Fruit fly (Drosophila melanogaster): ENCODE results near the gene CG7968.
A peak's percentile ranks its signal among the peaks of the same experiment; 100 is the strongest.

Gene CG7968

dm6 chr2L:13893439-13893838 is 44.2 kb downstream of the CG7968 start:
- TF ChIP-seq CG13296 (GFP tag; optimal IDR thresholded peaks at IDR 0.05) (peak; percentile 11), lola (GFP tag; optimal IDR thresholded peaks at IDR 0.05) (peak in 1 of 3 experiments; percentile 29), nerfin-1 (tag; optimal IDR thresholded peaks at IDR 0.05) (peak; percentile 4), sima (GFP tag; optimal IDR thresholded peaks at IDR 0.05) (no peak), trem (tag; optimal IDR thresholded peaks at IDR 0.05) (peak; percentile 44), D19A (tag; optimal IDR thresholded peaks at IDR 0.05) (peak; percentile 66), CG6689 (GFP tag; IDR thresholded peaks at IDR 0.05) (peak; percentile 37), CG34422 (GFP tag; IDR thresholded peaks at IDR 0.05) (0 out of 3 replicates have a peak, but pooled peaks have one; percentile 37), Awh (GFP tag; IDR thresholded peaks at IDR 0.05) (peak; percentile 40), gcm (GFP tag; optimal IDR thresholded peaks at IDR 0.05) (peak; percentile 60), CG30403 (GFP tag; optimal IDR thresholded peaks at IDR 0.05) (peak; percentile 30), CG1233 (GFP tag; optimal IDR thresholded peaks at IDR 0.05) (peak; percentile 23), lmd (GFP tag; IDR thresholded peaks at IDR 0.05) (peak; percentile 16; the same call in 1 of the 2 replicates), Ptx1 (GFP tag; IDR thresholded peaks at IDR 0.05) (0 out of 2 replicates have a peak, but pooled peaks have one; percentile 35), fd102C (GFP tag; optimal IDR thresholded peaks at IDR 0.05) (no peak), fd96Cb (tag; optimal IDR thresholded peaks at IDR 0.05) (peak; percentile 41), hbn (GFP tag; IDR thresholded peaks at IDR 0.05; ENCODE audit: partially characterized antibody) (no peak), nmo (GFP tag; optimal IDR thresholded peaks at IDR 0.05) (peak; percentile 31), Elba2 (GFP tag; optimal IDR thresholded peaks at IDR 0.05) (peak; percentile 22), lab (GFP tag; optimal IDR thresholded peaks at IDR 0.05) (no peak), CG16815 (GFP tag; optimal IDR thresholded peaks at IDR 0.05) (no peak), CG8388 (GFP tag; optimal IDR thresholded peaks at IDR 0.05) (peak; percentile 28), CG4854 (GFP tag; optimal IDR thresholded peaks at IDR 0.05) (no peak), GATAe (GFP tag; conservative IDR thresholded peaks at IDR 0.05) (no peak), Fer1 (GFP tag; optimal IDR thresholded peaks at IDR 0.05) (peak; percentile 58), CG9437 (GFP tag; optimal IDR thresholded peaks at IDR 0.05) (peak; percentile 9), CG10209 (GFP tag; optimal IDR thresholded peaks at IDR 0.05) (no peak), CG13424 (tag; optimal IDR thresholded peaks at IDR 0.05) (peak; percentile 31), CG10979 (tag; optimal IDR thresholded peaks at IDR 0.05) (peak; percentile 68), CG31388 (GFP tag; optimal IDR thresholded peaks at IDR 0.05) (no peak), hkb (optimal IDR thresholded peaks at IDR 0.05) (no peak), hkb (GFP tag; IDR thresholded peaks at IDR 0.05) (0 out of 2 replicates have a peak, but pooled peaks have one; percentile 13), scrt (GFP tag; optimal IDR thresholded peaks at IDR 0.05) (no peak), vvl (GFP tag; IDR thresholded peaks at IDR 0.05) (peak; percentile 44; the same call in 1 of the 2 replicates), dpn (GFP tag; optimal IDR thresholded peaks at IDR 0.05) (peak in 1 of 2 experiments; percentile 14), D (optimal IDR thresholded peaks at IDR 0.05) (no peak), D (GFP tag; optimal IDR thresholded peaks at IDR 0.05) (peak; percentile 54), Xrp1 (GFP tag; IDR thresholded peaks at IDR 0.05) (peak; percentile 43; the same call in 1 of the 2 replicates), CG18476 (GFP tag; optimal IDR thresholded peaks at IDR 0.05) (no peak), prd (optimal IDR thresholded peaks at IDR 0.05) (no peak), prd (GFP tag; IDR thresholded peaks at IDR 0.05) (peak; percentile 25; the same call in 2 of the 3 replicates), ATbp (GFP tag; optimal IDR thresholded peaks at IDR 0.05) (peak; percentile 50), Kr (GFP tag; optimal IDR thresholded peaks at IDR 0.05) (no peak), dimm (GFP tag; IDR thresholded peaks at IDR 0.05) (0 out of 2 replicates have a peak, but pooled peaks have one; percentile 26), Asciz (GFP tag; optimal IDR thresholded peaks at IDR 0.05) (peak; percentile 7), bsh (GFP tag; optimal IDR thresholded peaks at IDR 0.05) (peak in 1 of 2 experiments; percentile 40), Stat92E (GFP tag; optimal IDR thresholded peaks at IDR 0.05) (no peak), crp (GFP tag; optimal IDR thresholded peaks at IDR 0.05) (no peak), ci (GFP tag; IDR thresholded peaks at IDR 0.05) (peak; percentile 47; the same call in 1 of the 3 replicates), Ets65A (GFP tag) (no peak)
